Fruit fly (Drosophila melanogaster): ENCODE measurements around the gene CG7542.

CG7542 gene

dm6 chr3L:17532898-17533700 is 16.5 kb upstream of the CG7542 start (continued):
- TF ChIP-seq crc (GFP tag; optimal IDR thresholded peaks at IDR 0.05), result no peak
- peak; percentile 58 for TF ChIP-seq Sin3A (optimal IDR thresholded peaks at IDR 0.05)
- TF ChIP-seq Ets97D (GFP tag; optimal IDR thresholded peaks at IDR 0.05), result peak; percentile 89
- TF ChIP-seq Dp (GFP tag; optimal IDR thresholded peaks at IDR 0.05), result peak; percentile 42
- TF ChIP-seq CG1647 (GFP tag; optimal IDR thresholded peaks at IDR 0.05), result peak; percentile 16
- peak; percentile 75 for TF ChIP-seq sug (tag; optimal IDR thresholded peaks at IDR 0.05)
- no peak for TF ChIP-seq pb (GFP tag; optimal IDR thresholded peaks at IDR 0.05)
- no peak for TF ChIP-seq ssp (GFP tag; IDR thresholded peaks at IDR 0.05)
- no peak for TF ChIP-seq pum (GFP tag; optimal IDR thresholded peaks at IDR 0.05)
- peak; percentile 20; the same call in 1 of the 2 replicates for TF ChIP-seq MBD-R2 (GFP tag; IDR thresholded peaks at IDR 0.05)
- TF ChIP-seq bowl (GFP tag; IDR thresholded peaks at IDR 0.05), result 0 out of 2 replicates have a peak, but pooled peaks have one; percentile 31
- TF ChIP-seq tin (GFP tag; optimal IDR thresholded peaks at IDR 0.05), result peak; percentile 52
- no peak for TF ChIP-seq CG3065 (GFP tag; optimal IDR thresholded peaks at IDR 0.05)
- TF ChIP-seq CG15073 (GFP tag; optimal IDR thresholded peaks at IDR 0.05), result no peak
- TF ChIP-seq az2 (GFP tag; optimal IDR thresholded peaks at IDR 0.05), result peak; percentile 48
- TF ChIP-seq HLHmδ (GFP tag; optimal IDR thresholded peaks at IDR 0.05), result peak; percentile 73
- no peak for TF ChIP-seq en (GFP tag; optimal IDR thresholded peaks at IDR 0.05)
- TF ChIP-seq pho (GFP tag; optimal IDR thresholded peaks at IDR 0.05), result peak; percentile 31
- no peak for TF ChIP-seq CG12219 (GFP tag; optimal IDR thresholded peaks at IDR 0.05)
- no peak for TF ChIP-seq ro (GFP tag; IDR thresholded peaks at IDR 0.05)
- TF ChIP-seq D19B (GFP tag; optimal IDR thresholded peaks at IDR 0.05), result peak; percentile 15
- no peak for TF ChIP-seq Doc3 (GFP tag; IDR thresholded peaks at IDR 0.05; ENCODE audit: partially characterized antibody)
- TF ChIP-seq CG6813 (GFP tag; optimal IDR thresholded peaks at IDR 0.05), result peak; percentile 69
- TF ChIP-seq nmo (GFP tag; optimal IDR thresholded peaks at IDR 0.05), result peak; percentile 64
- no peak for TF ChIP-seq CG1792 (GFP tag; optimal IDR thresholded peaks at IDR 0.05)
- TF ChIP-seq aop (GFP tag; IDR thresholded peaks at IDR 0.05), result 0 out of 2 replicates have a peak, but pooled peaks have one; percentile 52
- TF ChIP-seq wor (GFP tag; IDR thresholded peaks at IDR 0.05), result no peak
- peak in 1 of 3 experiments; percentile 54 for TF ChIP-seq Stat92E (GFP tag; optimal IDR thresholded peaks at IDR 0.05)
- 0 out of 2 replicates have a peak, but pooled peaks have one; percentile 21 for TF ChIP-seq wdn (GFP tag; IDR thresholded peaks at IDR 0.05)
- no peak for TF ChIP-seq h (optimal IDR thresholded peaks at IDR 0.05)
- no peak for TF ChIP-seq gsb-n (tag; optimal IDR thresholded peaks at IDR 0.05)
- no peak for TF ChIP-seq disco-r (GFP tag; optimal IDR thresholded peaks at IDR 0.05)
- peak; percentile 23 for TF ChIP-seq btn (GFP tag; optimal IDR thresholded peaks at IDR 0.05)
- peak; percentile 31 for TF ChIP-seq CG18262 (tag; optimal IDR thresholded peaks at IDR 0.05)
- no peak for TF ChIP-seq Antp (GFP tag; optimal IDR thresholded peaks at IDR 0.05)
- TF ChIP-seq CG7745 (tag; optimal IDR thresholded peaks at IDR 0.05), result no peak
- peak; percentile 77 for TF ChIP-seq CG3847 (GFP tag; IDR thresholded peaks at IDR 0.05)
- TF ChIP-seq MTF-1 (GFP tag; optimal IDR thresholded peaks at IDR 0.05; ENCODE audit: borderline replicate concordance), result peak; percentile 49
- peak; percentile 68 for TF ChIP-seq row (GFP tag; IDR thresholded peaks at IDR 0.05)
- TF ChIP-seq Nf-YB (GFP tag; optimal IDR thresholded peaks at IDR 0.05), result no peak
- no peak for TF ChIP-seq luna (GFP tag; optimal IDR thresholded peaks at IDR 0.05)
- no peak for TF ChIP-seq prd (optimal IDR thresholded peaks at IDR 0.05)
- peak; percentile 45; the same call in 1 of the 3 replicates for TF ChIP-seq prd (GFP tag; IDR thresholded peaks at IDR 0.05)
- no peak for TF ChIP-seq ap (GFP tag; IDR thresholded peaks at IDR 0.05)
- TF ChIP-seq CG18619 (GFP tag; optimal IDR thresholded peaks at IDR 0.05), result peak; percentile 33
- TF ChIP-seq Dfd (GFP tag; optimal IDR thresholded peaks at IDR 0.05), result no peak
- TF ChIP-seq oc (tag; optimal IDR thresholded peaks at IDR 0.05), result peak; percentile 38
- TF ChIP-seq CG6791 (GFP tag; IDR thresholded peaks at IDR 0.05; ENCODE audit: partially characterized antibody), result no peak
- TF ChIP-seq rib (GFP tag; IDR thresholded peaks at IDR 0.05), result peak; percentile 91
- TF ChIP-seq CG10274 (GFP tag; optimal IDR thresholded peaks at IDR 0.05), result no peak
- no peak for TF ChIP-seq CG11695 (GFP tag; IDR thresholded peaks at IDR 0.05)

Data from whole organism, embryonic.